Fruit fly (Drosophila melanogaster): ENCODE measurements around the gene CG17193.
A peak's percentile ranks its signal among the peaks of the same experiment; 100 is the strongest.

CG17193 gene

DNA sequence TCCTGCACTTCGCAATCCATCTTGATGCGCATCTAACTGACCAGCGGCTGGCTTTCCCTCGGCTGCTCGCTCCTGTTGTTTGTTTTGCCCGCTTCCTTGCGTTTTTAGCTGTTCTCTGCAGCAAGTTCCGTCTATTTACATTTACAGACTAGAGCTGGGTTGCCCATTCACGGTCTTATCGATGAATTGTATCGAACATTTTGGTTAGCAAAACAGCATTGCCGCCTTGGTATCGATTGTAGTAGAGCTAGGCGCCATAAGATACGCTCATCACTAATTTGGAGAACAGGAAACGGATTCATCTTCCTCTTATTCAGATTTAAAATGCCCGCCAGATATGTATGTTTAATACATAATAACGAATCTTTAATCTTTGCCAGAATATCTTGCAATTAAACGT lies 20.0 kb downstream of the CG17193 start, which contains the start of gene Regnase-1 (continued):
- TF ChIP-seq kah (GFP tag; optimal IDR thresholded peaks at IDR 0.05) (peak; percentile 96), CG9876 (GFP tag; optimal IDR thresholded peaks at IDR 0.05) (peak; percentile 89), slp2 (GFP tag; optimal IDR thresholded peaks at IDR 0.05) (peak; percentile 87), Optix (GFP tag; IDR thresholded peaks at IDR 0.05) (peak; percentile 84), vvl (GFP tag; IDR thresholded peaks at IDR 0.05) (peak; percentile 96)

DNA sequence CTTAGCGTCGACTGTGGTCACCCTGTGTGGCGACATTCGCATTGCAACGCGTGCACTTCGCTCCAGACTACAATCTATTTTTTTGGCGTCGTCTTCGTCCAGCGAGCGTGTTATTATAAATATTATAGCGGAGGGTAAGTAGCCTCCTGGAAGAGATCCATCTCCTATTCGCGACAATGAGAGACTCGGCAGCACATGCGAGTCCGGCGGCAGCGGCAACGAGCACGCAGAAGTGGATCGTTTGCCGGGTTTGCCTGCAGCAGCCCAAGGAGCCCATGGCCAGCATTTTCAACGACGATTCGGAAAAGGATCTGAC lies 24.2 kb downstream of the CG17193 start, which contains the start of gene idc:
TSS of gene idc (plus strand) at position 60 of the 316 bp plus-strand sequence.
- 0 out of 4 replicates have a peak, but pooled peaks have one; percentile 16 for TF ChIP-seq Dll (GFP tag; IDR thresholded peaks at IDR 0.05; ENCODE audit: partially characterized antibody)
- no peak for TF ChIP-seq p53 (GFP tag; optimal IDR thresholded peaks at IDR 0.05)
- TF ChIP-seq sim (GFP tag; IDR thresholded peaks at IDR 0.05): no peak
- TF ChIP-seq lilli (GFP tag; optimal IDR thresholded peaks at IDR 0.05): no peak
- no peak for TF ChIP-seq CG6175 (GFP tag; IDR thresholded peaks at IDR 0.05)
- TF ChIP-seq sens-2 (GFP tag; IDR thresholded peaks at IDR 0.05): no peak
- TF ChIP-seq ro (GFP tag; IDR thresholded peaks at IDR 0.05): no peak
- TF ChIP-seq D19B (GFP tag; optimal IDR thresholded peaks at IDR 0.05): no peak
- no peak for TF ChIP-seq CG4404 (GFP tag; IDR thresholded peaks at IDR 0.05)
- TF ChIP-seq trh (GFP tag; optimal IDR thresholded peaks at IDR 0.05): no peak
- TF ChIP-seq CG13775 (GFP tag; optimal IDR thresholded peaks at IDR 0.05): peak; percentile 69
- TF ChIP-seq pita (GFP tag; optimal IDR thresholded peaks at IDR 0.05): no peak
- no peak for TF ChIP-seq CG11085 (GFP tag; IDR thresholded peaks at IDR 0.05)
- peak; percentile 41; the same call in 1 of the 2 replicates for TF ChIP-seq NFAT (GFP tag; IDR thresholded peaks at IDR 0.05)
- 0 out of 3 replicates have a peak, but pooled peaks have one; percentile 59 for TF ChIP-seq CG11456 (GFP tag; IDR thresholded peaks at IDR 0.05)
- TF ChIP-seq CG12744 (GFP tag; optimal IDR thresholded peaks at IDR 0.05): no peak
- no peak for TF ChIP-seq CG17829 (tag; optimal IDR thresholded peaks at IDR 0.05)
- TF ChIP-seq CG14965 (GFP tag; optimal IDR thresholded peaks at IDR 0.05; ENCODE audit: borderline replicate concordance): no peak
- no peak for TF ChIP-seq hbn (GFP tag; IDR thresholded peaks at IDR 0.05; ENCODE audit: partially characterized antibody)
- TF ChIP-seq crp (GFP tag; optimal IDR thresholded peaks at IDR 0.05): no peak
- TF ChIP-seq Blimp-1 (GFP tag; optimal IDR thresholded peaks at IDR 0.05): no peak
- no peak for TF ChIP-seq so (GFP tag; IDR thresholded peaks at IDR 0.05)
- TF ChIP-seq zf30C (GFP tag; optimal IDR thresholded peaks at IDR 0.05): no peak
- TF ChIP-seq CG5953 (GFP tag; IDR thresholded peaks at IDR 0.05): no peak
- TF ChIP-seq MBD-R2 (GFP tag; IDR thresholded peaks at IDR 0.05): peak; percentile 59
- TF ChIP-seq CG30403 (GFP tag; optimal IDR thresholded peaks at IDR 0.05): peak; percentile 45
- no peak for TF ChIP-seq CG10321 (GFP tag; IDR thresholded peaks at IDR 0.05)
- no peak for TF ChIP-seq ATbp (GFP tag; optimal IDR thresholded peaks at IDR 0.05)
- no peak for TF ChIP-seq CG6683 (GFP tag; optimal IDR thresholded peaks at IDR 0.05)
- TF ChIP-seq CG6854 (GFP tag; optimal IDR thresholded peaks at IDR 0.05): no peak
- no peak for TF ChIP-seq Tbp (GFP tag; optimal IDR thresholded peaks at IDR 0.05)
- no peak for TF ChIP-seq chinmo (GFP tag; IDR thresholded peaks at IDR 0.05; ENCODE audit: partially characterized antibody)
- TF ChIP-seq CG2199 (GFP tag; IDR thresholded peaks at IDR 0.05): no peak
- TF ChIP-seq CG11093 (GFP tag; IDR thresholded peaks at IDR 0.05): no peak
- no peak for TF ChIP-seq mirr (GFP tag; optimal IDR thresholded peaks at IDR 0.05)
- TF ChIP-seq MESR4 (GFP tag; optimal IDR thresholded peaks at IDR 0.05): peak; percentile 63
- no peak for TF ChIP-seq Ets97D (GFP tag; optimal IDR thresholded peaks at IDR 0.05)
- peak; percentile 53; the same call in 2 of the 3 replicates for TF ChIP-seq ci (GFP tag; IDR thresholded peaks at IDR 0.05)
- no peak for TF ChIP-seq kah (GFP tag; optimal IDR thresholded peaks at IDR 0.05)
- TF ChIP-seq CG2712 (tag; optimal IDR thresholded peaks at IDR 0.05): no peak
- no peak for TF ChIP-seq Optix (GFP tag; IDR thresholded peaks at IDR 0.05)
- TF ChIP-seq CG30020 (tag; optimal IDR thresholded peaks at IDR 0.05): peak; percentile 83
- no peak for TF ChIP-seq salm (tag; optimal IDR thresholded peaks at IDR 0.05)
- TF ChIP-seq Rfx (GFP tag; IDR thresholded peaks at IDR 0.05): no peak
- no peak for TF ChIP-seq CG31388 (GFP tag; optimal IDR thresholded peaks at IDR 0.05)
- no peak for TF ChIP-seq CG9797 (GFP tag; optimal IDR thresholded peaks at IDR 0.05)
- TF ChIP-seq jigr1 (GFP tag; IDR thresholded peaks at IDR 0.05): no peak

Measured in whole organism, embryonic.